Worm (Caenorhabditis elegans) whole organism, midembryonic: ENCODE data around the gene irld-7.
"Not testable (repeated sequence)": the region's sequence is repeated elsewhere in the genome, so short reads cannot be mapped to it uniquely, and the experiment has no call there.

Experiments used
- T22C8.4 ChIP-seq: fragments of 200-800 bp; sonication (Bioruptor generic); IDR thresholded peaks from 2 replicates; pipeline ENCODE4 v1.3.6; 2022; ENCODE audit warnings: missing genetic modification characterization, missing compliant biosample characterization
- cog-1 ChIP-seq: sonication (generic microtip); optimal IDR thresholded peaks from 2 replicates; lab custom pipeline; 2016; ENCODE audit warnings: missing genetic modification characterization, missing compliant biosample characterization
- flt-1 ChIP-seq: fragments of 200-800 bp; sonication (Bioruptor generic); IDR thresholded peaks from 2 replicates; pipeline ENCODE4 v1.3.6; 2022; ENCODE audit warnings: missing genetic modification characterization, missing compliant biosample characterization
- klf-2 ChIP-seq: fragments of 200-800 bp; sonication (Bioruptor generic); conservative IDR thresholded peaks from 2 replicates; pipeline ENCODE4 v1.3.6; 2022; ENCODE audit warnings: missing genetic modification reagents, missing genetic modification characterization, missing compliant biosample characterization
- med-1 ChIP-seq: sonication (generic microtip); optimal IDR thresholded peaks from 2 replicates; lab custom pipeline; 2017; ENCODE audit warnings: missing genetic modification characterization, mild to moderate bottlenecking, missing compliant biosample characterization, antibody characterized with exemption, missing genetic modification reagents; ENCODE audit not compliant: insufficient read depth
- ref-1 ChIP-seq: fragments of 200-800 bp; sonication (Bioruptor generic); conservative IDR thresholded peaks from 2 replicates; pipeline ENCODE4 v1.3.6; 2022; ENCODE audit warnings: missing genetic modification reagents, missing genetic modification characterization, missing compliant biosample characterization
- tab-1 ChIP-seq: fragments of 200-800 bp; sonication (Bioruptor generic); IDR thresholded peaks from 2 replicates; pipeline ENCODE4 v1.3.6; 2022; ENCODE audit warnings: missing genetic modification characterization, missing compliant biosample characterization
- ztf-23 ChIP-seq: fragments of 200-800 bp; sonication (Bioruptor generic); IDR thresholded peaks from 2 replicates; pipeline ENCODE4 v1.3.6; 2022; ENCODE audit warnings: missing genetic modification reagents, missing genetic modification characterization, missing compliant biosample characterization
- ztf-29 ChIP-seq: fragments of 200-800 bp; sonication (Bioruptor generic); IDR thresholded peaks from 2 replicates; pipeline ENCODE4 v1.3.6; 2022; ENCODE audit warnings: missing genetic modification reagents, missing genetic modification characterization, missing compliant biosample characterization

The irld-7 gene

ce11 chrIV:6585397-6585921 lies 4.7 kb upstream of the irld-7 start, which contains the start of the genes F38A5.2 and dnj-11:
Gene F38A5.2, minus strand, starts transcription at chrIV:6585400.
Gene dnj-11, plus strand, starts transcription at chrIV:6585871.
- TF ChIP-seq tab-1 (GFP tag; lab: Robert Waterston, UW) = no peak
- peak; percentile 59; the same call in 1 of the 2 replicates for TF ChIP-seq ztf-23
- TF ChIP-seq med-1 (GFP tag; lab: Kevin White, UChicago) = no peak
- TF ChIP-seq ref-1 (GFP tag; lab: Robert Waterston, UW) = no peak
- no peak for TF ChIP-seq T22C8.4 (GFP tag; lab: Robert Waterston, UW)
- no peak for TF ChIP-seq klf-2 (GFP tag; lab: Robert Waterston, UW)
- peak; percentile 19 for TF ChIP-seq cog-1
- 0 out of 2 replicates have a peak, but pooled peaks have one; percentile 19 for TF ChIP-seq flt-1 (GFP tag; lab: Robert Waterston, UW)
- no peak for TF ChIP-seq ztf-29

- TF ChIP-seq ref-1 (GFP tag; lab: Robert Waterston, UW) (no peak), tab-1 (GFP tag; lab: Robert Waterston, UW) (no peak), ztf-29 (no peak), cog-1 (no peak), med-1 (GFP tag; lab: Kevin White, UChicago) (no peak), ztf-23 (no peak), flt-1 (GFP tag; lab: Robert Waterston, UW) (no peak), T22C8.4 (GFP tag; lab: Robert Waterston, UW) (no peak), klf-2 (GFP tag; lab: Robert Waterston, UW) (no peak)
Measured at ce11 chrIV:6588080-6588613, 2.0 kb upstream of the irld-7 start.

- not testable (repeated sequence) for TF ChIP-seq ztf-23; tab-1 (GFP tag; lab: Robert Waterston, UW); med-1 (GFP tag; lab: Kevin White, UChicago)
Measured at ce11 chrIV:6591010-6591746, 1.0 kb downstream of the irld-7 start, which contains the start of the genes nspb-1 and nspb-2. Gene nspb-1, minus strand, starts transcription at chrIV:6591110. Gene nspb-2, plus strand, starts transcription at chrIV:6591696.

- TF ChIP-seq cog-1; ztf-29; flt-1 (GFP tag; lab: Robert Waterston, UW): not testable (repeated sequence)
Measured at ce11 chrIV:6594871-6595270, 4.7 kb downstream of the irld-7 start, which contains the start of gene nspb-3. Gene nspb-3, minus strand, starts transcription at chrIV:6594971.

ce11 chrIV:6595912-6596311 lies 5.8 kb downstream of the irld-7 start, which contains the start of gene F38A5.22:
Gene F38A5.22, minus strand, starts transcription at chrIV:6595940.
- TF ChIP-seq ztf-23 = no peak
- no peak for TF ChIP-seq cog-1

- TF ChIP-seq T22C8.4 (GFP tag; lab: Robert Waterston, UW) = no peak
- TF ChIP-seq flt-1 (GFP tag; lab: Robert Waterston, UW) = no peak
Measured at ce11 chrIV:6597298-6597697, 7.1 kb downstream of the irld-7 start, which contains the start of gene F38A5.6. Gene F38A5.6, minus strand, starts transcription at chrIV:6597398.

- not testable (repeated sequence) for TF ChIP-seq klf-2 (GFP tag; lab: Robert Waterston, UW); med-1 (GFP tag; lab: Kevin White, UChicago); flt-1 (GFP tag; lab: Robert Waterston, UW)
Measured at ce11 chrIV:6597918-6598317, 7.8 kb downstream of the irld-7 start, which contains the start of gene nspb-4. Gene nspb-4, plus strand, starts transcription at chrIV:6598218.

- not testable (repeated sequence) for TF ChIP-seq tab-1 (GFP tag; lab: Robert Waterston, UW); flt-1 (GFP tag; lab: Robert Waterston, UW); ztf-29
Measured at ce11 chrIV:6598740-6599139, 8.6 kb downstream of the irld-7 start, which contains the start of gene nspb-5. Gene nspb-5, plus strand, starts transcription at chrIV:6599040.

- TF ChIP-seq klf-2 (GFP tag; lab: Robert Waterston, UW) (no peak), tab-1 (GFP tag; lab: Robert Waterston, UW) (no peak), ref-1 (GFP tag; lab: Robert Waterston, UW) (no peak), ztf-23 (no peak), flt-1 (GFP tag; lab: Robert Waterston, UW) (no peak), ztf-29 (no peak), cog-1 (no peak)
Measured at ce11 chrIV:6599447-6599846, 9.3 kb downstream of the irld-7 start, which contains the start of gene F38A5.8. Gene F38A5.8, plus strand, starts transcription at chrIV:6599747.

- TF ChIP-seq tab-1 (GFP tag; lab: Robert Waterston, UW) = no peak
- peak; percentile 49 for TF ChIP-seq T22C8.4 (GFP tag; lab: Robert Waterston, UW)
- TF ChIP-seq ztf-29 = no peak
Measured at ce11 chrIV:6601213-6601724, 11.1 kb downstream of the irld-7 start, which contains the start of gene sup-36. Gene sup-36, plus strand, starts transcription at chrIV:6601674.
